Worm (Caenorhabditis elegans) whole organism, L3 larva: Measurements from ENCODE around the gene C29F9.2.

Source experiments
- ama-1 ChIP-seq: fragments of 150-350 bp; optimal IDR thresholded peaks from 2 replicates; lab custom pipeline; 2018
- elt-3 ChIP-seq, 3 experiments: fragments of 150-350 bp in 1 of 3; sonication (generic microtip) in 2 of 3; optimal IDR thresholded peaks; 2 replicates in 2 of 3; 4 replicates in 1 of 3; lab custom pipeline; 2014 to 2017; ENCODE audit warnings: missing biosample characterization in 3 of 3, missing genetic modification characterization in 3 of 3
- nhr-237 ChIP-seq: fragments of 150-350 bp; optimal IDR thresholded peaks from 2 replicates; lab custom pipeline; 2014; ENCODE audit warnings: missing biosample characterization, missing genetic modification characterization

- TF ChIP-seq elt-3 (tag; optimal IDR thresholded peaks at IDR 0.05; lab: Kevin White, UChicago) (no peak), nhr-237 (tag; lab: Kevin White, UChicago) (no peak), ama-1 (lab: Kevin White, UChicago) (no peak)
These were observed 47.4 kb downstream of the C29F9.2 start for ce11 chrIII:178126-178525.
